Fruit fly (Drosophila melanogaster): Measurements from ENCODE around the gene CG11313.

- TF ChIP-seq psq (optimal IDR thresholded peaks at IDR 0.05) (no peak), insv (optimal IDR thresholded peaks at IDR 0.05) (no peak), Myc (optimal IDR thresholded peaks at IDR 0.05) (no peak), h (optimal IDR thresholded peaks at IDR 0.05) (no peak), ttk (optimal IDR thresholded peaks at IDR 0.05) (no peak)
Measured at dm6 chr3R:30758725-30759714, 28.1 kb upstream of the CG11313 start.
